Fruit fly (Drosophila melanogaster) whole organism, embryonic: ENCODE results near the gene dpr18.

Experiments used
- B-H2 ChIP-seq: fragments of 200-800 bp; sonication (Bioruptor generic); optimal IDR thresholded peaks from 2 replicates; lab custom pipeline; 2018; ENCODE audit warnings: missing biosample characterization, mild to moderate bottlenecking, missing genetic modification characterization
- C15 ChIP-seq: fragments of 200-800 bp; sonication (Bioruptor generic); IDR thresholded peaks from 3 replicates; pipeline ENCODE4 v1.3.6; 2022; ENCODE audit warnings: missing biosample characterization, missing genetic modification characterization
- CG10321 ChIP-seq: fragments of 200-800 bp; sonication (Bioruptor generic); IDR thresholded peaks from 2 replicates; pipeline ENCODE4 v1.3.6; 2022; ENCODE audit warnings: missing biosample characterization, missing genetic modification characterization
- CG10979 ChIP-seq: fragments of 200-800 bp; sonication (Bioruptor generic); optimal IDR thresholded peaks from 2 replicates; lab custom pipeline; 2018; ENCODE audit warnings: missing biosample characterization, mild to moderate bottlenecking, missing genetic modification characterization, moderate library complexity
- CG11085 ChIP-seq: fragments of 200-800 bp; sonication (Bioruptor generic); IDR thresholded peaks from 2 replicates; pipeline ENCODE4 v1.3.6; 2022; ENCODE audit warnings: missing biosample characterization, missing genetic modification characterization
- CG11456 ChIP-seq: fragments of 200-800 bp; sonication (Bioruptor generic); IDR thresholded peaks from 3 replicates; pipeline ENCODE4 v1.3.6; 2022; ENCODE audit warnings: missing biosample characterization, missing genetic modification characterization
- CG11504 ChIP-seq: fragments of 200-800 bp; sonication (Bioruptor generic); optimal IDR thresholded peaks from 3 replicates; lab custom pipeline; 2019; ENCODE audit warnings: missing biosample characterization, mild to moderate bottlenecking, missing genetic modification characterization, moderate library complexity
- CG11696 ChIP-seq: fragments of 200-800 bp; sonication (Bioruptor generic); IDR thresholded peaks from 2 replicates; pipeline ENCODE4 v1.3.6; 2022; ENCODE audit warnings: missing biosample characterization, missing genetic modification characterization
- CG12155 ChIP-seq: fragments of 200-800 bp; sonication (Bioruptor generic); optimal IDR thresholded peaks from 3 replicates; lab custom pipeline; 2016; ENCODE audit warnings: missing biosample characterization, missing genetic modification characterization
- CG12942 ChIP-seq: fragments of 200-800 bp; sonication (Bioruptor generic); optimal IDR thresholded peaks from 3 replicates; lab custom pipeline; 2016; ENCODE audit warnings: missing biosample characterization, missing genetic modification characterization
- CG14014 ChIP-seq: fragments of 200-800 bp; sonication (Bioruptor generic); IDR thresholded peaks from 2 replicates; pipeline ENCODE4 v1.3.6; 2022; ENCODE audit warnings: missing biosample characterization, missing genetic modification characterization
- CG14667 ChIP-seq: fragments of 200-800 bp; sonication (Bioruptor generic); IDR thresholded peaks from 2 replicates; pipeline ENCODE4 v1.3.6; 2022; ENCODE audit warnings: missing biosample characterization, missing genetic modification characterization
- CG15514 ChIP-seq: fragments of 200-800 bp; sonication (Bioruptor generic); optimal IDR thresholded peaks from 3 replicates; lab custom pipeline; 2017; ENCODE audit warnings: missing biosample characterization, missing genetic modification characterization, mild to moderate bottlenecking, moderate library complexity, missing genetic modification reagents
- CG17186 ChIP-seq: fragments of 200-800 bp; sonication (Bioruptor generic); optimal IDR thresholded peaks from 3 replicates; lab custom pipeline; 2017; ENCODE audit warnings: missing biosample characterization, missing genetic modification reagents, missing genetic modification characterization
- CG17802 ChIP-seq: fragments of 200-800 bp; sonication (Bioruptor generic); optimal IDR thresholded peaks from 2 replicates; lab custom pipeline; 2018; ENCODE audit warnings: missing biosample characterization, mild to moderate bottlenecking, missing genetic modification characterization, moderate library complexity
- CG18599 ChIP-seq: fragments of 200-800 bp; sonication (Bioruptor generic); optimal IDR thresholded peaks from 3 replicates; lab custom pipeline; 2017; ENCODE audit warnings: missing biosample characterization, missing genetic modification characterization, mild to moderate bottlenecking, moderate library complexity, missing genetic modification reagents
- CG33213 ChIP-seq: fragments of 200-800 bp; sonication (Bioruptor generic); optimal IDR thresholded peaks from 3 replicates; lab custom pipeline; 2016; ENCODE audit warnings: missing biosample characterization, missing genetic modification characterization
- CG3407 ChIP-seq: fragments of 200-800 bp; sonication (Bioruptor generic); optimal IDR thresholded peaks from 2 replicates; lab custom pipeline; 2018; ENCODE audit warnings: missing biosample characterization, mild to moderate bottlenecking, missing genetic modification characterization
- CG42726 ChIP-seq: fragments of 200-800 bp; sonication (Bioruptor generic); IDR thresholded peaks from 2 replicates; pipeline ENCODE4 v1.3.6; 2022; ENCODE audit warnings: missing biosample characterization, missing genetic modification characterization; ENCODE audit not compliant: partially characterized antibody
- CG4404 ChIP-seq: fragments of 200-800 bp; sonication (Bioruptor generic); IDR thresholded peaks from 2 replicates; pipeline ENCODE4 v1.3.6; 2022; ENCODE audit warnings: missing biosample characterization, missing genetic modification characterization
- CG6254 ChIP-seq: fragments of 200-800 bp; sonication (Bioruptor generic); optimal IDR thresholded peaks from 3 replicates; lab custom pipeline; 2017; ENCODE audit warnings: mild to moderate bottlenecking, missing biosample characterization, missing genetic modification reagents, missing genetic modification characterization
- CG6683 ChIP-seq: fragments of 200-800 bp; sonication (Bioruptor generic); optimal IDR thresholded peaks from 2 replicates; lab custom pipeline; 2017; ENCODE audit warnings: missing biosample characterization, mild to moderate bottlenecking, missing genetic modification characterization, missing genetic modification reagents
- CG7271 ChIP-seq: fragments of 200-800 bp; sonication (Bioruptor generic); optimal IDR thresholded peaks from 2 replicates; lab custom pipeline; 2018; ENCODE audit warnings: missing biosample characterization, mild to moderate bottlenecking, missing genetic modification characterization, moderate library complexity
- CG8290 ChIP-seq, 3 experiments: fragments of 200-800 bp; sonication (Bioruptor generic); optimal IDR thresholded peaks; 2 replicates each; lab custom pipeline; 2016 to 2019; ENCODE audit warnings: missing biosample characterization in 3 of 3, missing genetic modification characterization in 3 of 3, mild to moderate bottlenecking in 2 of 3, moderate library complexity in 1 of 3
- CG9817 ChIP-seq: fragments of 200-800 bp; sonication (Bioruptor generic); optimal IDR thresholded peaks from 2 replicates; lab custom pipeline; 2018; ENCODE audit warnings: missing biosample characterization, mild to moderate bottlenecking, missing genetic modification characterization, moderate library complexity
- Dip3 ChIP-seq: fragments of 200-800 bp; sonication (Bioruptor generic); optimal IDR thresholded peaks from 3 replicates; lab custom pipeline; 2016; ENCODE audit warnings: missing biosample characterization, missing genetic modification characterization
- H15 ChIP-seq: fragments of 200-800 bp; sonication (Bioruptor generic); IDR thresholded peaks from 3 replicates; pipeline ENCODE4 v1.3.6; 2022; ENCODE audit warnings: missing biosample characterization, missing genetic modification characterization
- HHEX ChIP-seq: fragments of 200-800 bp; sonication (Bioruptor generic); optimal IDR thresholded peaks from 3 replicates; lab custom pipeline; 2017; ENCODE audit warnings: missing biosample characterization, mild to moderate bottlenecking, missing genetic modification characterization, missing genetic modification reagents
- HLH4C ChIP-seq: fragments of 200-800 bp; sonication (Bioruptor generic); IDR thresholded peaks from 3 replicates; pipeline ENCODE4 v1.3.6; 2022; ENCODE audit warnings: missing biosample characterization, missing genetic modification characterization; ENCODE audit not compliant: partially characterized antibody
- HLH54F ChIP-seq: fragments of 200-800 bp; sonication (Bioruptor generic); optimal IDR thresholded peaks from 3 replicates; lab custom pipeline; 2016; ENCODE audit warnings: missing biosample characterization, missing genetic modification characterization
- Hmr ChIP-seq: fragments of 200-800 bp; sonication (Bioruptor generic); optimal IDR thresholded peaks from 3 replicates; lab custom pipeline; 2017; ENCODE audit warnings: mild to moderate bottlenecking, missing biosample characterization, missing genetic modification reagents, missing genetic modification characterization
- Med ChIP-seq: fragments of 200-800 bp; sonication (Bioruptor generic); peaks from one replicate; lab custom pipeline; 2016; ENCODE audit warnings: missing biosample characterization, missing genetic modification characterization, mild to moderate bottlenecking, inconsistent platforms, moderate library complexity
- NC2β ChIP-seq: fragments of 200-800 bp; sonication (Bioruptor generic); optimal IDR thresholded peaks from 2 replicates; lab custom pipeline; 2016; ENCODE audit warnings: missing biosample characterization, missing genetic modification characterization
- Rfx ChIP-seq: fragments of 200-800 bp; sonication (Bioruptor generic); IDR thresholded peaks from 2 replicates; pipeline ENCODE4 v1.3.6; 2022; ENCODE audit warnings: missing biosample characterization, missing genetic modification characterization
- Trl ChIP-seq, 3 experiments: fragments of >200 bp in 2 of 3; fragments of 200-800 bp in 1 of 3; sonication (Bioruptor generic) in 1 of 3; optimal IDR thresholded peaks; 2 replicates in 1 of 3; 3 replicates in 2 of 3; lab custom pipeline; 2016 to 2017; ENCODE audit warnings: missing biosample characterization in 1 of 3, missing genetic modification characterization in 1 of 3
- ac ChIP-seq: fragments of 200-800 bp; sonication (Bioruptor generic); optimal IDR thresholded peaks from 3 replicates; lab custom pipeline; 2017; ENCODE audit warnings: missing biosample characterization, mild to moderate bottlenecking, missing genetic modification characterization
- ase ChIP-seq: fragments of 200-800 bp; sonication (Bioruptor generic); IDR thresholded peaks from 3 replicates; pipeline ENCODE4 v1.3.6; 2022; ENCODE audit warnings: missing biosample characterization, missing genetic modification characterization
- ato ChIP-seq: fragments of 200-800 bp; sonication (Bioruptor generic); IDR thresholded peaks from 2 replicates; pipeline ENCODE4 v1.3.6; 2022; ENCODE audit warnings: missing biosample characterization, missing genetic modification characterization; ENCODE audit not compliant: partially characterized antibody
- ci ChIP-seq: fragments of 200-800 bp; sonication (Bioruptor generic); IDR thresholded peaks from 3 replicates; pipeline ENCODE4 v1.3.6; 2022; ENCODE audit warnings: missing biosample characterization, missing genetic modification characterization
- crp ChIP-seq, 2 experiments: fragments of 200-800 bp; sonication (Bioruptor generic); optimal IDR thresholded peaks; 2 replicates in 1 of 2; 3 replicates in 1 of 2; lab custom pipeline; 2017; ENCODE audit warnings: missing biosample characterization in 2 of 2, missing genetic modification characterization in 2 of 2, mild to moderate bottlenecking in 1 of 2, moderate library complexity in 1 of 2
- dysf ChIP-seq: fragments of 200-800 bp; sonication (Bioruptor generic); IDR thresholded peaks from 3 replicates; pipeline ENCODE4 v1.3.6; 2022; ENCODE audit warnings: missing biosample characterization, missing genetic modification characterization
- grn ChIP-seq: fragments of 200-800 bp; sonication (Bioruptor generic); optimal IDR thresholded peaks from 3 replicates; lab custom pipeline; 2017; ENCODE audit warnings: missing biosample characterization, missing genetic modification characterization
- ken ChIP-seq: fragments of 200-800 bp; sonication (Bioruptor generic); IDR thresholded peaks from 3 replicates; pipeline ENCODE4 v1.3.6; 2022; ENCODE audit warnings: missing biosample characterization, missing genetic modification characterization
- lmd ChIP-seq: fragments of 200-800 bp; sonication (Bioruptor generic); IDR thresholded peaks from 2 replicates; pipeline ENCODE4 v1.3.6; 2022; ENCODE audit warnings: missing biosample characterization, missing genetic modification characterization
- sens ChIP-seq: fragments of 200-800 bp; sonication (Bioruptor generic); peaks from one replicate; lab custom pipeline; 2016; ENCODE audit warnings: missing biosample characterization, missing genetic modification characterization
- sna ChIP-seq: fragments of 200-800 bp; sonication (Bioruptor generic); IDR thresholded peaks from 2 replicates; pipeline ENCODE4 v1.3.6; 2022; ENCODE audit warnings: missing biosample characterization, missing genetic modification characterization; ENCODE audit not compliant: partially characterized antibody
- sob ChIP-seq: fragments of 200-800 bp; sonication (Bioruptor generic); IDR thresholded peaks from 2 replicates; pipeline ENCODE4 v1.3.6; 2022; ENCODE audit warnings: missing biosample characterization, missing genetic modification characterization
- tgo ChIP-seq: fragments of 200-800 bp; sonication (Bioruptor generic); IDR thresholded peaks from 3 replicates; pipeline ENCODE4 v1.3.6; 2022; ENCODE audit warnings: missing biosample characterization, missing genetic modification characterization
- wor ChIP-seq: fragments of 200-800 bp; sonication (Bioruptor generic); IDR thresholded peaks from 2 replicates; pipeline ENCODE4 v1.3.6; 2022; ENCODE audit warnings: missing biosample characterization, missing genetic modification characterization

dpr18 gene

DNA sequence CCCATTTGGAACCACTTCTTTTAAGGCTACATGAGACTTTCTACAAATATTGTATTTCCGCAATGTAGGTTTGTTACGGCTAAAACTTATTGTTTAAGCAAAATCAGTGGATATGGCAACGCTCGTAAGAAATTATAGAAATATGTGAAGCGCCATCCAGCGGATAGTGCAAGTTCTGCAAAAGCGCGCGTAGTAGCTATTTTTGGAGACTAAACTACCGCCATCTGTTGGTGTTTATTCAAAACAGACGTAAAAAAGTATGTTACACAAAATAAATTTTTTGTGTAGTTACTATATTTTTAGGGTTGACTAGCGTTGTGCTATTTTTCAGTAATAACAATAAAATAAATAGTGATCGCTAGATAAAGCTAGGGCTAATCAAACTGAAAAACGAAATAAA is 42.2 kb downstream of the dpr18 start (continued):
- TF ChIP-seq ken (GFP tag; lab: Robert Waterston, UW) (0 out of 3 replicates have a peak, but pooled peaks have one; percentile 35), CG11085 (GFP tag; lab: Robert Waterston, UW) (peak; percentile 62), CG11456 (peak; percentile 94), HLH4C (no peak), CG12942 (GFP tag; lab: Kevin White, UChicago) (no peak), CG42726 (peak; percentile 72), CG17186 (GFP tag; lab: Kevin White, UChicago) (no peak), Dip3 (no peak), tgo (peak; percentile 40), crp (GFP tag; optimal IDR thresholded peaks at IDR 0.05; lab: Kevin White, UChicago) (no peak), CG6683 (no peak), H15 (GFP tag; lab: Robert Waterston, UW) (peak; percentile 39; the same call in 1 of the 3 replicates), CG9817 (tag; lab: Kevin White, UChicago) (peak; percentile 15), CG10321 (GFP tag; lab: Robert Waterston, UW) (no peak), C15 (GFP tag; lab: Robert Waterston, UW) (no peak), ato (0 out of 2 replicates have a peak, but pooled peaks have one; percentile 20), wor (GFP tag; lab: Robert Waterston, UW) (no peak), CG14667 (peak; percentile 33; the same call in 1 of the 2 replicates), CG12155 (no peak), CG14014 (GFP tag; lab: Robert Waterston, UW) (peak; percentile 21; the same call in 1 of the 2 replicates), ase (GFP tag; lab: Robert Waterston, UW) (peak; percentile 53; the same call in 2 of the 3 replicates), NC2β (GFP tag; lab: Kevin White, UChicago) (peak; percentile 33), HLH54F (GFP tag; lab: Kevin White, UChicago) (no peak), CG11504 (tag; lab: Kevin White, UChicago) (peak; percentile 14), dysf (GFP tag; lab: Robert Waterston, UW) (peak; percentile 66; the same call in 2 of the 3 replicates), grn (GFP tag; lab: Kevin White, UChicago) (peak; percentile 50), sna (GFP tag; lab: Robert Waterston, UW) (no peak), ac (no peak), sens (peak; percentile 80), Med (GFP tag; lab: Kevin White, UChicago) (peak; percentile 95), Rfx (GFP tag; lab: Robert Waterston, UW) (peak; percentile 85), CG8290 (GFP tag; optimal IDR thresholded peaks at IDR 0.05; lab: Kevin White, UChicago) (peak; percentile 17), CG8290 (tag; optimal IDR thresholded peaks at IDR 0.05; lab: Kevin White, UChicago) (peak in 1 of 2 experiments; percentile 49), CG17802 (tag; lab: Kevin White, UChicago) (no peak), CG4404 (GFP tag; lab: Robert Waterston, UW) (peak; percentile 19; the same call in 1 of the 2 replicates), CG33213 (GFP tag; lab: Kevin White, UChicago) (peak; percentile 47), CG3407 (no peak), CG6254 (no peak), Hmr (GFP tag; lab: Kevin White, UChicago) (peak; percentile 14), ci (peak; percentile 76), CG10979 (peak; percentile 55), B-H2 (GFP tag; lab: Kevin White, UChicago) (peak; percentile 9), Trl (optimal IDR thresholded peaks at IDR 0.05; lab: Kevin White, UChicago) (no peak), Trl (GFP tag; optimal IDR thresholded peaks at IDR 0.05; lab: Kevin White, UChicago) (peak; percentile 72), sob (GFP tag; lab: Robert Waterston, UW) (peak; percentile 64), CG11696 (GFP tag; lab: Robert Waterston, UW) (0 out of 2 replicates have a peak, but pooled peaks have one; percentile 19), CG15514 (peak; percentile 34), CG18599 (GFP tag; lab: Kevin White, UChicago) (no peak), HHEX (peak; percentile 24), lmd (GFP tag; lab: Robert Waterston, UW) (peak; percentile 34; the same call in 1 of the 2 replicates), CG7271 (tag; lab: Kevin White, UChicago) (no peak)
